Worm (Caenorhabditis elegans): ENCODE measurements around the gene nhr-32.

ce11 chrX:13202312-13202711 is 49.5 kb upstream of the nhr-32 start:
- TF ChIP-seq nhr-10 (tag; optimal IDR thresholded peaks at IDR 0.05) = no peak
- no peak for TF ChIP-seq ama-1 (optimal IDR thresholded peaks at IDR 0.05)
- TF ChIP-seq egl-27 (tag; optimal IDR thresholded peaks at IDR 0.05) = no peak
- TF ChIP-seq snpc-4 (tag; optimal IDR thresholded peaks at IDR 0.05) = no peak
- no peak for TF ChIP-seq R02D3.7 (tag; optimal IDR thresholded peaks at IDR 0.05)
- TF ChIP-seq unc-62 (GFP tag; optimal IDR thresholded peaks at IDR 0.05) = no peak
- TF ChIP-seq lin-39 (tag; optimal IDR thresholded peaks at IDR 0.05) = no peak
- TF ChIP-seq sma-3 (GFP tag; optimal IDR thresholded peaks at IDR 0.05) = no peak
- TF ChIP-seq nhr-12 (tag; optimal IDR thresholded peaks at IDR 0.05) = no peak
- no peak for TF ChIP-seq ztf-11 (tag; optimal IDR thresholded peaks at IDR 0.05)
